Fruit fly (Drosophila melanogaster) whole organism, wandering third instar larva: ENCODE measurements around the gene Arf1.

Source experiments
- CG32264 ChIP-seq: fragments of 200-800 bp; sonication (Bioruptor generic); optimal IDR thresholded peaks from 2 replicates; lab custom pipeline; 2016; ENCODE audit warnings: missing biosample characterization, missing genetic modification characterization
- CrebA ChIP-seq: fragments of 200-800 bp; sonication (Bioruptor generic); optimal IDR thresholded peaks from 2 replicates; lab custom pipeline; 2016; ENCODE audit warnings: missing biosample characterization, mild to moderate bottlenecking, missing genetic modification characterization, borderline replicate concordance
- HLH106 ChIP-seq: fragments of 200-800 bp; optimal IDR thresholded peaks from 3 replicates; lab custom pipeline; 2019; ENCODE audit warnings: missing biosample characterization, mild to moderate bottlenecking, missing genetic modification characterization, moderate library complexity
- Mio ChIP-seq: sonication (Bioruptor generic); optimal IDR thresholded peaks from 2 replicates; lab custom pipeline; 2016; ENCODE audit warnings: missing biosample characterization, missing genetic modification characterization
- N ChIP-seq: fragments of >200 bp; optimal IDR thresholded peaks from 2 replicates; lab custom pipeline; 2018; ENCODE audit warnings: missing biosample characterization, missing external identifiers, missing genetic modification characterization
- Rel ChIP-seq, 2 experiments: fragments of 200-800 bp; sonication (Bioruptor generic) in 1 of 2; optimal IDR thresholded peaks; 2 replicates in 1 of 2; 3 replicates in 1 of 2; lab custom pipeline; 2016 to 2019; ENCODE audit warnings: mild to moderate bottlenecking in 2 of 2, missing biosample characterization in 2 of 2, missing genetic modification characterization in 2 of 2, moderate library complexity in 1 of 2
- dmrt93B ChIP-seq: fragments of 200-800 bp; sonication (Bioruptor generic); optimal IDR thresholded peaks from 2 replicates; lab custom pipeline; 2018; ENCODE audit warnings: missing biosample characterization, mild to moderate bottlenecking, missing genetic modification characterization
- dsf ChIP-seq: sonication (Bioruptor generic); optimal IDR thresholded peaks from 2 replicates; lab custom pipeline; 2016; ENCODE audit warnings: missing biosample characterization, missing genetic modification characterization, borderline replicate concordance
- fru ChIP-seq: fragments of 200-800 bp; sonication (Bioruptor generic); optimal IDR thresholded peaks from 3 replicates; lab custom pipeline; 2016; ENCODE audit warnings: missing biosample characterization, mild to moderate bottlenecking, missing genetic modification characterization
- pan ChIP-seq: fragments of >200 bp; optimal IDR thresholded peaks from 2 replicates; lab custom pipeline; 2017
- psq ChIP-seq: fragments of 200-800 bp; sonication (Bioruptor generic); optimal IDR thresholded peaks from 3 replicates; lab custom pipeline; 2017; ENCODE audit warnings: missing biosample characterization, mild to moderate bottlenecking, missing genetic modification characterization, moderate library complexity
- usp ChIP-seq: fragments of >200 bp; optimal IDR thresholded peaks from 2 replicates; lab custom pipeline; 2017; ENCODE audit warnings: missing biosample characterization, missing genetic modification characterization

- TF ChIP-seq fru (GFP tag; lab: Kevin White, UChicago) (no peak), dmrt93B (GFP tag; lab: Kevin White, UChicago) (no peak), CG32264 (GFP tag; lab: Kevin White, UChicago) (no peak), HLH106 (tag; lab: Kevin White, UChicago) (no peak), N (GFP tag; lab: Kevin White, UChicago) (no peak), dsf (GFP tag; lab: Kevin White, UChicago) (no peak), psq (GFP tag; lab: Kevin White, UChicago) (no peak), Rel (GFP tag; optimal IDR thresholded peaks at IDR 0.05; lab: Kevin White, UChicago) (no peak), Rel (tag; optimal IDR thresholded peaks at IDR 0.05; lab: Kevin White, UChicago) (no peak), Mio (GFP tag; lab: Kevin White, UChicago) (no peak), CrebA (no peak), pan (lab: Kevin White, UChicago) (no peak), usp (GFP tag; lab: Kevin White, UChicago) (no peak)
Measured at dm6 chr3L:22885843-22886242, 13.8 kb upstream of the Arf1 start.
